Worm (Caenorhabditis elegans): ENCODE results near the gene F23H11.2.

F23H11.2 gene

DNA sequence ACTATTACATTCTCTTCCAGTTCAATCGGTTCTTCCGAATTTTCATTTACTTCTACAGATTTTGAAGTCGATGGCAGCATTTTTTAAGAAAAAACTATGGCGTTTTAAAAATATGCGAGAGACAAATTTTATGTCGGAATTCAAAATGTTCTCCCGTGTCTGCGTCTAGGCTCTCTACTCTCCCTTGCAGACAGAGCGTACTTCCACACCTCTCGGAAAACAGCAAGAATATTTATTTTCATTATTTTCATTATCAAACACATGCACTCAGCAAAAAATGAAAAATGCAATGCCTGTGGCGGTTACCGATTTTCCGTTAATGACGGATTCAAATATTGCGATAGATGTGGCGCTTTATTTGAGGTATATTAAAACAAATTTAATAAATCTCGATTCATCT, at the start of gene F23H11.2, which contains the start of gene ztf-18:
TSS of gene F23H11.2 (plus strand) at position 223 of the 400 bp plus-strand sequence.
TSS of gene ztf-18 (minus strand) at position 188 of the 400 bp plus-strand sequence.
- TF ChIP-seq nhr-43 (tag; optimal IDR thresholded peaks at IDR 0.05; ENCODE audit: poor library complexity, severe bottlenecking), result no peak
- TF ChIP-seq snpc-4 (tag; optimal IDR thresholded peaks at IDR 0.05), result no peak
- TF ChIP-seq nhr-28 (tag; optimal IDR thresholded peaks at IDR 0.05), result no peak
- TF ChIP-seq lin-15B (tag; optimal IDR thresholded peaks at IDR 0.05), result no peak
- no peak for TF ChIP-seq nhr-77 (tag; optimal IDR thresholded peaks at IDR 0.05)
- no peak for TF ChIP-seq unc-62 (GFP tag; optimal IDR thresholded peaks at IDR 0.05)
- no peak for TF ChIP-seq ceh-82 (tag; optimal IDR thresholded peaks at IDR 0.05)
- no peak for TF ChIP-seq nhr-25 (tag; optimal IDR thresholded peaks at IDR 0.05)
- TF ChIP-seq unc-39 (tag; optimal IDR thresholded peaks at IDR 0.05), result no peak
- TF ChIP-seq hmg-11 (tag; optimal IDR thresholded peaks at IDR 0.05), result no peak
- no peak for TF ChIP-seq nhr-11 (tag; optimal IDR thresholded peaks at IDR 0.05)
- no peak for TF ChIP-seq mdl-1 (tag; optimal IDR thresholded peaks at IDR 0.05)
- no peak for TF ChIP-seq ceh-28 (tag; optimal IDR thresholded peaks at IDR 0.05)
- TF ChIP-seq nfya-1 (tag; optimal IDR thresholded peaks at IDR 0.05; ENCODE audit: insufficient read depth), result no peak
- no peak for TF ChIP-seq pqm-1 (tag; optimal IDR thresholded peaks at IDR 0.05)
- TF ChIP-seq egl-5 (tag; optimal IDR thresholded peaks at IDR 0.05), result no peak
- TF ChIP-seq fos-1 (tag; optimal IDR thresholded peaks at IDR 0.05), result no peak
- no peak for TF ChIP-seq zag-1 (tag; optimal IDR thresholded peaks at IDR 0.05)
- no peak for TF ChIP-seq nhr-12 (tag; optimal IDR thresholded peaks at IDR 0.05)

DNA sequence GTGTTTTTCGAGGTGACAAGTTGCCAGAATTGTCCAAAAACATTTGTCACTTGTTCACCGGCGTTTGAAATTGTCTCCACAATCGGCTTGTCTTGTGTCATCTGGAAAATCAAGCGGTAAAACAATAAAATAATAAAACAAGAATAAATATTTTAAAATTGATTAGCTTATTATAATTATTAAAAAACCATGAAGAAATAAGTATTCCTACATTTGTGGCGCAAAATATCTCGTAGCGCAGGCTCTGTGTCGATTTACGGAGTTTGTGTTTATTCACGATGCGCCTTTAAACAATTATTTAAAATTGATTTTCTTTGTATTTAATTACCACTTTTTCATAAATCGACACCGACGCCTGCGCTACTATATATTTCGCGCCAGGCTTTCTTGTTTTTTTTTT, 43.3 kb upstream of the F23H11.2 start, which contains the start of gene moma-1:
TSS of gene moma-1 (minus strand) at position 101 of the 400 bp plus-strand sequence.
- TF ChIP-seq ceh-9 (tag; optimal IDR thresholded peaks at IDR 0.05) (no peak), fkh-10 (GFP tag; optimal IDR thresholded peaks at IDR 0.05) (no peak), egl-27 (tag; optimal IDR thresholded peaks at IDR 0.05) (no peak), lin-15B (tag; optimal IDR thresholded peaks at IDR 0.05) (no peak), unc-39 (tag; optimal IDR thresholded peaks at IDR 0.05) (no peak), tbx-2 (tag; optimal IDR thresholded peaks at IDR 0.05) (no peak), nfya-1 (tag; optimal IDR thresholded peaks at IDR 0.05; ENCODE audit: insufficient read depth) (no peak), nhr-12 (tag; optimal IDR thresholded peaks at IDR 0.05) (no peak), nhr-25 (tag; optimal IDR thresholded peaks at IDR 0.05) (no peak), nhr-67 (tag; optimal IDR thresholded peaks at IDR 0.05) (no peak), daf-12 (tag; optimal IDR thresholded peaks at IDR 0.05) (no peak), elt-3 (tag; optimal IDR thresholded peaks at IDR 0.05) (no peak), hmg-11 (tag; optimal IDR thresholded peaks at IDR 0.05) (no peak)

DNA sequence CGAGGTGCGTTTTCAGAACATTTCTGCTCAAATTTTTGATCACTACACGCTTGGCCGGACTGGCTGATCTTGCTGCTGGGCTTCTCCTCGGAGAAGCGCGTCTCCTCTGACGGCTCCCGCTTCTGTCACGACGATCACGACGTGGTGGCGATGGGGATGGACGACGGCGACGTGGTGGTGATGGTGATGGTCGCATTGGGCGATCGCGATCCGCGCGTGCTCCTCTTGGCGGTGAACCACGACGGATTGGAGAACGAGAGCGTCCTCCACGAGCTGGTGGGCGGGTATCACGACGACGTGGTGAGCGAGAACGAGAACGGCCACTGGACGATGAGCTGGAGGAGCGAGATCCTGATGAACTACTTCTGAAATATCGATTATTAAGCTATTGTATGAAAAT, 42.1 kb upstream of the F23H11.2 start:
- TF ChIP-seq unc-39 (tag; optimal IDR thresholded peaks at IDR 0.05), result no peak
- no peak for TF ChIP-seq mdl-1 (tag; optimal IDR thresholded peaks at IDR 0.05)
- no peak for TF ChIP-seq daf-12 (tag; optimal IDR thresholded peaks at IDR 0.05)
- no peak for TF ChIP-seq nfya-1 (tag; optimal IDR thresholded peaks at IDR 0.05; ENCODE audit: insufficient read depth)
- TF ChIP-seq pha-4 (tag; optimal IDR thresholded peaks at IDR 0.05), result no peak

DNA sequence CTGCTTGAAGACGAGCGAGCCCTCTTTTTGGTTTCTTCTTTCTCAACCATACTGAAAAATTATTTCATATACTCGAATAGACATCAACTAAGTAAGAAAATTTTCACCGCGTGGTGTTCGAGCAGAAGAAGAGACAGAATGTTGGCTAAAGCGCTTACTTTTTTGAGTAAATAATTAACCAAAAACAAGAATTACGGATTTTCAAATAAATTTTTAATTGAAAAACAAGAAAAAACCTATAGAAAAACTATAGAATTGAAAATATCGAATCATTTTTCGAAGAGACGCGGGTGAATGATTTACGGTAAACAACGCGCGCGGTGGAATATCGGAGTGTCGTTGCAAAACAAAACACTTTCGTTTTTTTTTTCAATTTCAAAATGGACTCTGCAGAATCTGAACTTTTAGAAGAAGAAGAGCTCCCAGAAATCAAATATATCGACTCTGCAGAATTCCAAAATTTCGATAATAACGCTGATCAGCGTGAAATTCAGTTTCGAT, 41.6 kb upstream of the F23H11.2 start, which contains the start of the genes rnp-5 and tag-51:
TSS of gene rnp-5 (minus strand) at position 51 of the 501 bp plus-strand sequence.
TSS of gene tag-51 (plus strand) at position 363 of the 501 bp plus-strand sequence.
- peak; percentile 53 for TF ChIP-seq pha-4 (tag; optimal IDR thresholded peaks at IDR 0.05)
- peak; percentile 51 for TF ChIP-seq R02D3.7 (tag; optimal IDR thresholded peaks at IDR 0.05)
- TF ChIP-seq lin-15B (tag; optimal IDR thresholded peaks at IDR 0.05), result peak; percentile 21
- TF ChIP-seq hmg-11 (tag; optimal IDR thresholded peaks at IDR 0.05), result no peak
- TF ChIP-seq unc-39 (tag; optimal IDR thresholded peaks at IDR 0.05), result no peak

DNA sequence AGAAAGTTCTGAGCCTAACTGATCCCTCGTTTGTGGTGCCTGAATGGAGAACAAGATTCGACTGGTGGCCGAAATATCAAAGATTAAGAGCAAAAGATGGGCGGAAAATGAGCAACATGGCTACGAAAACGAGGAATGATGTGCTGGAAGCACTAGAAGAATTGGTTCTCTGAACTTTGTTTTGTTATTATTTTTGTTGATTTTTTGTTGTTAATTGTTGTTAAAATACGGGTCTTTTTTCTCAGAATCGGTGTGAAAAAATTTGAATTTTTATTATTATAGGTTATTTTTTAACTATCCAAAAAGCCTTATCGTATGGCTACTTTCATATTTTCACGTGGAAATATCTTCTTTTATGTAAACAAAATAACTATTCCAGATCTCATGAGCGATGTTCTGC, 39.3 kb upstream of the F23H11.2 start, which contains the start of gene K02F3.12:
TSS of gene K02F3.12 (plus strand) at position 301 of the 400 bp plus-strand sequence.
- TF ChIP-seq nfya-1 (tag; optimal IDR thresholded peaks at IDR 0.05; ENCODE audit: insufficient read depth) (no peak), lin-39 (tag; optimal IDR thresholded peaks at IDR 0.05) (no peak), lin-15B (tag; optimal IDR thresholded peaks at IDR 0.05) (no peak)

DNA sequence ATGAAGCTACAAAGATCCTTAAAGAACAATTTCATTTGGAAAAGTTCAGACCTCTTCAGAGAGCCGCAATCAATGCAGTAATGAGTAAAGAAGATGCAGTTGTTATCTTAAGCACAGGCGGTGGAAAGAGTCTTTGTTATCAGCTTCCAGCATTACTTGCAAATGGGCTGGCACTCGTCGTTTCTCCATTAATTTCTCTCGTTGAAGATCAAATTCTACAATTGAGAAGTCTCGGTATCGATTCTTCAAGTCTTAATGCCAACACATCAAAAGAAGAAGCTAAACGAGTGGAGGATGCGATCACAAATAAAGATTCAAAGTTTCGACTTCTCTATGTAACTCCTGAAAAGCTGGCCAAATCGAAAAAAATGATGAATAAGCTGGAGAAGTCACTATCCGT, 38.6 kb upstream of the F23H11.2 start:
- TF ChIP-seq lsy-12 (tag; optimal IDR thresholded peaks at IDR 0.05), result no peak

All from whole organism, L3 larva.